Worm (Caenorhabditis elegans) whole organism, L1 larva: ENCODE results near the gene H20E11.1.

Experiments used
- C04F5.9 ChIP-seq: sonication (generic microtip); optimal IDR thresholded peaks from 2 replicates; lab custom pipeline; 2016; ENCODE audit warnings: missing genetic modification characterization, missing compliant biosample characterization
- C16A3.4 ChIP-seq: fragments of 150-350 bp; optimal IDR thresholded peaks from 2 replicates; lab custom pipeline; 2014; ENCODE audit warnings: missing biosample characterization, missing genetic modification characterization
- aha-1 ChIP-seq: fragments of 150-350 bp; optimal IDR thresholded peaks from 2 replicates; lab custom pipeline; 2014; ENCODE audit warnings: missing biosample characterization, missing genetic modification characterization
- alr-1 ChIP-seq: fragments of 200-800 bp; sonication (Bioruptor generic); optimal IDR thresholded peaks from 2 replicates; lab custom pipeline; 2018; ENCODE audit warnings: borderline replicate concordance, mild to moderate bottlenecking, missing genetic modification characterization, missing compliant biosample characterization
- aly-2 ChIP-seq: fragments of 150-350 bp; optimal IDR thresholded peaks from 2 replicates; lab custom pipeline; 2014; ENCODE audit warnings: missing biosample characterization, missing genetic modification characterization
- ama-1 ChIP-seq: fragments of 150-350 bp; optimal IDR thresholded peaks from 2 replicates; lab custom pipeline; 2014
- blmp-1 ChIP-seq: fragments of 150-350 bp; optimal IDR thresholded peaks from 2 replicates; lab custom pipeline; 2014; ENCODE audit warnings: missing biosample characterization, missing genetic modification characterization
- ceh-63 ChIP-seq: fragments of 200-800 bp; sonication (Bioruptor generic); optimal IDR thresholded peaks from 2 replicates; lab custom pipeline; 2018; ENCODE audit warnings: mild to moderate bottlenecking, missing genetic modification characterization, missing compliant biosample characterization
- ceh-88 ChIP-seq: fragments of 200-800 bp; sonication (Bioruptor generic); IDR thresholded peaks from 2 replicates; pipeline ENCODE4 v1.3.6; 2022; ENCODE audit warnings: missing genetic modification characterization, missing compliant biosample characterization
- ceh-90 ChIP-seq: sonication (generic microtip); optimal IDR thresholded peaks from 2 replicates; lab custom pipeline; 2016; ENCODE audit warnings: missing genetic modification characterization, missing compliant biosample characterization
- dpl-1 ChIP-seq, 3 experiments: fragments of 150-350 bp in 2 of 3; sonication (generic microtip) in 1 of 3; optimal IDR thresholded peaks; 2 replicates each; lab custom pipeline; 2014 to 2017; ENCODE audit warnings: missing biosample characterization in 3 of 3, missing genetic modification characterization in 3 of 3, missing genetic modification reagents in 3 of 3
- efl-3 ChIP-seq: fragments of 200-800 bp; sonication (Bioruptor generic); optimal IDR thresholded peaks from 2 replicates; lab custom pipeline; 2018; ENCODE audit warnings: mild to moderate bottlenecking, missing genetic modification characterization, missing compliant biosample characterization
- egl-27 ChIP-seq, 2 experiments: fragments of 150-350 bp in 1 of 2; sonication (generic microtip); optimal IDR thresholded peaks; 3 replicates each; lab custom pipeline; 2017 to 2018; ENCODE audit warnings: missing biosample characterization in 2 of 2, missing genetic modification characterization in 2 of 2, missing genetic modification reagents in 2 of 2
- elt-2 ChIP-seq: sonication (generic microtip); optimal IDR thresholded peaks from 2 replicates; lab custom pipeline; 2016; ENCODE audit warnings: missing genetic modification characterization, mild to moderate bottlenecking, inconsistent platforms, missing compliant biosample characterization, missing genetic modification reagents
- ets-5 ChIP-seq: fragments of 200-800 bp; sonication (Bioruptor generic); IDR thresholded peaks from 2 replicates; pipeline ENCODE4 v1.3.6; 2022; ENCODE audit warnings: missing genetic modification characterization, missing compliant biosample characterization
- fkh-4 ChIP-seq: sonication (generic microtip); optimal IDR thresholded peaks from 2 replicates; lab custom pipeline; 2016; ENCODE audit warnings: missing compliant biosample characterization, missing genetic modification characterization, borderline replicate concordance
- fos-1 ChIP-seq: fragments of 150-350 bp; optimal IDR thresholded peaks from 2 replicates; lab custom pipeline; 2014; ENCODE audit warnings: missing biosample characterization, missing genetic modification characterization
- hlh-17 ChIP-seq: fragments of 200-800 bp; sonication (Bioruptor generic); optimal IDR thresholded peaks from 2 replicates; lab custom pipeline; 2018; ENCODE audit warnings: missing genetic modification characterization, mild to moderate bottlenecking, missing compliant biosample characterization, moderate library complexity, borderline replicate concordance
- hpl-2 ChIP-seq: fragments of 150-350 bp; optimal IDR thresholded peaks from 2 replicates; lab custom pipeline; 2014; ENCODE audit warnings: missing biosample characterization, missing genetic modification reagents, missing genetic modification characterization
- irx-1 ChIP-seq: sonication (generic microtip); optimal IDR thresholded peaks from 2 replicates; lab custom pipeline; 2016; ENCODE audit warnings: missing genetic modification characterization, missing compliant biosample characterization
- jun-1 ChIP-seq: fragments of 150-350 bp; optimal IDR thresholded peaks from 2 replicates; lab custom pipeline; 2014; ENCODE audit warnings: missing biosample characterization, missing genetic modification reagents, missing genetic modification characterization
- lin-15B ChIP-seq: fragments of 150-350 bp; sonication (generic microtip); optimal IDR thresholded peaks from 3 replicates; lab custom pipeline; 2014; ENCODE audit warnings: missing biosample characterization, missing genetic modification characterization
- lin-35 ChIP-seq, 2 experiments: fragments of 150-350 bp; optimal IDR thresholded peaks; 2 replicates each; lab custom pipeline; 2014; ENCODE audit warnings: missing biosample characterization in 2 of 2, missing genetic modification characterization in 2 of 2, missing genetic modification reagents in 2 of 2
- lin-39 ChIP-seq: fragments of 150-350 bp; optimal IDR thresholded peaks from 2 replicates; lab custom pipeline; 2014; ENCODE audit warnings: missing biosample characterization, missing genetic modification reagents, missing genetic modification characterization
- lir-3 ChIP-seq: sonication (generic microtip); optimal IDR thresholded peaks from 2 replicates; lab custom pipeline; 2016; ENCODE audit warnings: mild to moderate bottlenecking, missing genetic modification characterization, moderate library complexity, missing compliant biosample characterization; ENCODE audit not compliant: poor library complexity
- mdl-1 ChIP-seq, 2 experiments: fragments of 150-350 bp; optimal IDR thresholded peaks; 2 replicates each; lab custom pipeline; 2014 to 2017; ENCODE audit warnings: missing biosample characterization in 2 of 2, missing genetic modification characterization in 2 of 2, inconsistent platforms in 1 of 2
- mef-2 ChIP-seq: fragments of 150-350 bp; optimal IDR thresholded peaks from 2 replicates; lab custom pipeline; 2014; ENCODE audit warnings: missing biosample characterization, missing genetic modification characterization
- mep-1 ChIP-seq: fragments of 150-350 bp; optimal IDR thresholded peaks from 2 replicates; lab custom pipeline; 2014; ENCODE audit warnings: missing biosample characterization, missing genetic modification characterization
- nhr-12 ChIP-seq: sonication (generic microtip); optimal IDR thresholded peaks from 2 replicates; lab custom pipeline; 2017; ENCODE audit warnings: missing biosample characterization, missing genetic modification characterization
- nhr-19 ChIP-seq: fragments of 200-800 bp; sonication (Bioruptor generic); conservative IDR thresholded peaks from 2 replicates; pipeline ENCODE4 v1.3.6; 2022; ENCODE audit warnings: missing genetic modification characterization, missing compliant biosample characterization
- nhr-28 ChIP-seq: fragments of 150-350 bp; optimal IDR thresholded peaks from 2 replicates; lab custom pipeline; 2014; ENCODE audit warnings: missing biosample characterization, missing genetic modification characterization
- nhr-71 ChIP-seq: sonication (generic microtip); optimal IDR thresholded peaks from 2 replicates; lab custom pipeline; 2016; ENCODE audit warnings: mild to moderate bottlenecking, missing genetic modification characterization, moderate library complexity, missing compliant biosample characterization
- nhr-85 ChIP-seq: sonication (generic microtip); peaks from one replicate; lab custom pipeline; 2016; ENCODE audit warnings: missing genetic modification characterization, inconsistent platforms, missing compliant biosample characterization
- pag-3 ChIP-seq: sonication (generic microtip); optimal IDR thresholded peaks from 2 replicates; lab custom pipeline; 2017; ENCODE audit warnings: missing genetic modification characterization, mild to moderate bottlenecking, missing compliant biosample characterization, antibody characterized with exemption, borderline replicate concordance; ENCODE audit not compliant: insufficient read depth
- rnt-1 ChIP-seq: sonication (generic microtip); optimal IDR thresholded peaks from 2 replicates; lab custom pipeline; 2016; ENCODE audit warnings: mild to moderate bottlenecking, missing genetic modification characterization, moderate library complexity, missing compliant biosample characterization
- skn-1 ChIP-seq: fragments of 150-350 bp; optimal IDR thresholded peaks from 2 replicates; lab custom pipeline; 2014; ENCODE audit warnings: missing biosample characterization, missing genetic modification characterization
- snpc-4 ChIP-seq: fragments of 150-350 bp; optimal IDR thresholded peaks from 2 replicates; lab custom pipeline; 2014; ENCODE audit warnings: missing biosample characterization, missing genetic modification characterization
- snu-23 ChIP-seq: sonication (generic microtip); optimal IDR thresholded peaks from 2 replicates; lab custom pipeline; 2016; ENCODE audit warnings: missing genetic modification characterization, missing compliant biosample characterization
- sptf-1 ChIP-seq: fragments of 150-350 bp; optimal IDR thresholded peaks from 2 replicates; lab custom pipeline; 2014; ENCODE audit warnings: missing biosample characterization, missing genetic modification characterization
- tbx-2 ChIP-seq: sonication (generic microtip); optimal IDR thresholded peaks from 2 replicates; lab custom pipeline; 2016; ENCODE audit warnings: missing genetic modification characterization, missing compliant biosample characterization
- unc-130 ChIP-seq: fragments of 150-350 bp; optimal IDR thresholded peaks from 2 replicates; lab custom pipeline; 2017; ENCODE audit warnings: missing biosample characterization, missing genetic modification characterization, inconsistent platforms
- unc-30 ChIP-seq: sonication (generic microtip); optimal IDR thresholded peaks from 2 replicates; lab custom pipeline; 2017; ENCODE audit warnings: missing biosample characterization, missing genetic modification characterization
- unc-62 ChIP-seq: fragments of 150-350 bp; optimal IDR thresholded peaks from 2 replicates; lab custom pipeline; 2014; ENCODE audit warnings: missing biosample characterization, missing genetic modification reagents, missing genetic modification characterization
- ztf-4 ChIP-seq: fragments of 150-350 bp; optimal IDR thresholded peaks from 2 replicates; lab custom pipeline; 2014; ENCODE audit warnings: missing biosample characterization, missing genetic modification characterization

The H20E11.1 gene

ce11 chrIV:6785873-6786272, 44.1 kb upstream of the H20E11.1 start (continued):
- TF ChIP-seq fos-1 (no peak), snpc-4 (tag; lab: Kevin White, UChicago) (peak; percentile 54), lin-39 (no peak), ceh-88 (GFP tag; lab: Robert Waterston, UW) (no peak), lin-35 (GFP tag; optimal IDR thresholded peaks at IDR 0.05; lab: Kevin White, UChicago) (peak; percentile 52 to 62), egl-27 (tag; optimal IDR thresholded peaks at IDR 0.05; lab: Kevin White, UChicago) (peak in 1 of 2 experiments; percentile 16), pag-3 (tag; lab: Kevin White, UChicago) (no peak), unc-30 (no peak), ceh-90 (tag; lab: Kevin White, UChicago) (no peak), nhr-19 (GFP tag; lab: Robert Waterston, UW) (peak; percentile 71), lin-15B (tag; lab: Kevin White, UChicago) (no peak), unc-130 (tag; lab: Kevin White, UChicago) (no peak), C16A3.4 (tag; lab: Kevin White, UChicago) (no peak), efl-3 (GFP tag; lab: Kevin White, UChicago) (no peak), lir-3 (tag; lab: Kevin White, UChicago) (no peak), unc-62 (GFP tag; lab: Kevin White, UChicago) (no peak), nhr-71 (peak; percentile 88), fkh-4 (tag; lab: Kevin White, UChicago) (peak; percentile 57), elt-2 (tag; lab: Kevin White, UChicago) (peak; percentile 39), nhr-12 (tag; lab: Kevin White, UChicago) (no peak), alr-1 (no peak), tbx-2 (tag; lab: Kevin White, UChicago) (peak; percentile 71), C04F5.9 (tag; lab: Kevin White, UChicago) (no peak), mef-2 (tag; lab: Kevin White, UChicago) (peak; percentile 13), rnt-1 (peak; percentile 77), dpl-1 (GFP tag; optimal IDR thresholded peaks at IDR 0.05; lab: Kevin White, UChicago) (peak; percentile 47 to 66 (median 56)), ama-1 (lab: Kevin White, UChicago) (peak; percentile 19), mdl-1 (tag; optimal IDR thresholded peaks at IDR 0.05; lab: Kevin White, UChicago) (peak in 1 of 2 experiments; percentile 49), aha-1 (no peak), mep-1 (peak; percentile 87), blmp-1 (tag; lab: Kevin White, UChicago) (peak; percentile 39), sptf-1 (tag; lab: Kevin White, UChicago) (no peak), snu-23 (GFP tag; lab: Kevin White, UChicago) (peak; percentile 89), ceh-63 (GFP tag; lab: Kevin White, UChicago) (no peak), hlh-17 (GFP tag; lab: Kevin White, UChicago) (no peak), irx-1 (tag; lab: Kevin White, UChicago) (peak; percentile 37), nhr-85 (tag; lab: Kevin White, UChicago) (no peak), skn-1 (tag; lab: Kevin White, UChicago) (peak; percentile 82)

- no peak for TF ChIP-seq ztf-4
- no peak for TF ChIP-seq hpl-2
- no peak for TF ChIP-seq blmp-1 (tag; lab: Kevin White, UChicago)
- no peak for TF ChIP-seq ets-5
- TF ChIP-seq nhr-19 (GFP tag; lab: Robert Waterston, UW) = no peak
- no peak for TF ChIP-seq tbx-2 (tag; lab: Kevin White, UChicago)
- TF ChIP-seq nhr-28 (tag; lab: Kevin White, UChicago) = no peak
- TF ChIP-seq snpc-4 (tag; lab: Kevin White, UChicago) = no peak
- TF ChIP-seq aly-2 (tag; lab: Kevin White, UChicago) = no peak
- TF ChIP-seq jun-1 (tag; lab: Kevin White, UChicago) = no peak
Observed at ce11 chrIV:6789950-6790349, 40.0 kb upstream of the H20E11.1 start.
